Worm (Caenorhabditis elegans) whole organism, mixed stage, embryonic: ENCODE data around the gene C44C10.10.

ENCODE experiments used
- cnd-1 ChIP-seq: fragments of 200-800 bp; sonication (Bioruptor generic); optimal IDR thresholded peaks from 2 replicates; lab custom pipeline; 2018; ENCODE audit warnings: mild to moderate bottlenecking, missing genetic modification characterization, missing compliant biosample characterization
- elt-1 ChIP-seq: sonication (generic microtip); optimal IDR thresholded peaks from 2 replicates; lab custom pipeline; 2017; ENCODE audit warnings: missing genetic modification characterization, mild to moderate bottlenecking, missing compliant biosample characterization, antibody characterized with exemption, moderate library complexity, borderline replicate concordance; ENCODE audit not compliant: insufficient read depth
- flh-1 ChIP-seq: fragments of 200-800 bp; sonication (Bioruptor generic); optimal IDR thresholded peaks from 2 replicates; lab custom pipeline; 2018; ENCODE audit warnings: mild to moderate bottlenecking, missing genetic modification characterization, moderate library complexity, missing compliant biosample characterization
- lin-13 ChIP-seq: fragments of 150-350 bp; optimal IDR thresholded peaks from 2 replicates; lab custom pipeline; 2014; ENCODE audit warnings: missing biosample characterization, missing genetic modification characterization
- nhr-28 ChIP-seq: fragments of 150-350 bp; optimal IDR thresholded peaks from 2 replicates; lab custom pipeline; 2014; ENCODE audit warnings: missing biosample characterization, missing genetic modification characterization
- nhr-76 ChIP-seq: sonication (generic microtip); optimal IDR thresholded peaks from 2 replicates; lab custom pipeline; 2017; ENCODE audit warnings: missing biosample characterization, missing genetic modification characterization
- pha-4 ChIP-seq: fragments of 150-350 bp; optimal IDR thresholded peaks from 2 replicates; lab custom pipeline; 2018; ENCODE audit warnings: missing biosample characterization, missing genetic modification reagents, missing genetic modification characterization
- snpc-4 ChIP-seq: fragments of 150-350 bp; optimal IDR thresholded peaks from 2 replicates; lab custom pipeline; 2014; ENCODE audit warnings: missing biosample characterization, missing genetic modification characterization
- unc-62 ChIP-seq: fragments of 150-350 bp; optimal IDR thresholded peaks from 2 replicates; lab custom pipeline; 2014; ENCODE audit warnings: missing biosample characterization, missing genetic modification reagents, missing genetic modification characterization
- zip-8 ChIP-seq: fragments of 150-350 bp; optimal IDR thresholded peaks from 2 replicates; lab custom pipeline; 2014; ENCODE audit warnings: missing biosample characterization, missing genetic modification characterization
- ztf-11 ChIP-seq: fragments of 150-350 bp; optimal IDR thresholded peaks from 2 replicates; lab custom pipeline; 2014; ENCODE audit warnings: missing biosample characterization, missing genetic modification characterization

- TF ChIP-seq cnd-1 (tag; lab: Kevin White, UChicago) (no peak), elt-1 (tag; lab: Kevin White, UChicago) (no peak), snpc-4 (tag; lab: Kevin White, UChicago) (no peak), lin-13 (tag; lab: Kevin White, UChicago) (no peak), pha-4 (no peak), zip-8 (tag; lab: Kevin White, UChicago) (no peak), nhr-28 (no peak), ztf-11 (tag; lab: Kevin White, UChicago) (no peak), nhr-76 (tag; lab: Kevin White, UChicago) (no peak), unc-62 (GFP tag; lab: Kevin White, UChicago) (no peak), flh-1 (GFP tag; lab: Kevin White, UChicago) (no peak)
Observed at ce11 chrX:11680851-11681250, 9.3 kb upstream of the C44C10.10 start, which contains the start of gene T04F8.7.
